Worm (Caenorhabditis elegans) whole organism, early embryonic: Measurements from ENCODE around the gene ldp-1.

Experiments used
- B0310.2 ChIP-seq: sonication (generic microtip); optimal IDR thresholded peaks from 2 replicates; lab custom pipeline; 2016; ENCODE audit warnings: mild to moderate bottlenecking, missing genetic modification characterization, missing compliant biosample characterization
- aly-1 ChIP-seq: sonication (generic microtip); optimal IDR thresholded peaks from 2 replicates; lab custom pipeline; 2016; ENCODE audit warnings: missing genetic modification characterization, missing compliant biosample characterization
- ama-1 ChIP-seq: fragments of 150-350 bp; optimal IDR thresholded peaks from 2 replicates; lab custom pipeline; 2014
- ceh-36 ChIP-seq: sonication (generic microtip); optimal IDR thresholded peaks from 2 replicates; lab custom pipeline; 2016; ENCODE audit warnings: missing genetic modification characterization, inconsistent platforms, missing compliant biosample characterization
- ets-7 ChIP-seq: sonication (generic microtip); optimal IDR thresholded peaks from 2 replicates; lab custom pipeline; 2016; ENCODE audit warnings: missing genotype, missing genetic modification characterization, missing compliant biosample characterization
- flt-1 ChIP-seq: fragments of 200-800 bp; sonication (Bioruptor generic); IDR thresholded peaks from 2 replicates; pipeline ENCODE4 v1.3.6; 2022; ENCODE audit warnings: missing genetic modification characterization, missing compliant biosample characterization
- hmbx-1 ChIP-seq: sonication (generic microtip); optimal IDR thresholded peaks from 2 replicates; lab custom pipeline; 2016; ENCODE audit warnings: mild to moderate bottlenecking, missing genetic modification characterization, missing compliant biosample characterization
- scrt-1 ChIP-seq: fragments of 200-800 bp; sonication (Bioruptor generic); IDR thresholded peaks from 2 replicates; pipeline ENCODE4 v1.3.6; 2022; ENCODE audit warnings: missing genetic modification characterization, missing compliant biosample characterization
- sea-1 ChIP-seq: fragments of 200-800 bp; sonication (Bioruptor generic); conservative IDR thresholded peaks from 2 replicates; pipeline ENCODE4 v1.3.6; 2022; ENCODE audit warnings: missing genetic modification characterization, missing compliant biosample characterization
- tbx-11 ChIP-seq: fragments of 200-800 bp; sonication (Bioruptor generic); IDR thresholded peaks from 2 replicates; pipeline ENCODE4 v1.3.6; 2022; ENCODE audit warnings: missing genetic modification characterization, missing compliant biosample characterization

DNA sequence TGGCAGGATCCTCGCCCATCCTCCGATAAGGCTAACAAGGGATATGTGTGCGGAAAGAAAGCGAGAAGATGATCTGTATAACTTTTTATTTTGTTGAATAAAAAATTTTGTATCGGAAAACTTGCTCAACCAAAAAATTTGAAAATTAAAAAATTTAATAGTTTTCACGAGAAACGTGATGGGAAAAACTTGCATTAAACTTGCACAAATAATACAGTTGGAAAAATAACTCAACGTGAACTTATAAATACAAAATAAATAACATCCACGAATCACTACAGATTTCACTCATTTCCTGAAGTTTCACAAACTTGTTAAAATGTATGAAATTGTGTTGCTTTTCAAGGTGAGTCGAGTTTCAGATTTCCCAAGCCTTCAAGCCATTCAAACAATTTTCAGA is 28.3 kb upstream of the ldp-1 start, which contains the start of gene F36F12.7:
- TF ChIP-seq aly-1 (no peak), B0310.2 (tag; lab: Kevin White, UChicago) (no peak), hmbx-1 (tag; lab: Kevin White, UChicago) (no peak), tbx-11 (GFP tag; lab: Robert Waterston, UW) (no peak), ceh-36 (tag; lab: Kevin White, UChicago) (no peak), flt-1 (GFP tag; lab: Robert Waterston, UW) (no peak), sea-1 (GFP tag; lab: Robert Waterston, UW) (no peak), ama-1 (lab: Kevin White, UChicago) (no peak), scrt-1 (GFP tag; lab: Robert Waterston, UW) (no peak), ets-7 (no peak)
